Fruit fly (Drosophila melanogaster): ENCODE results near the gene kto.

The kto gene

dm6 chr3L:19805895-19806294 lies 30.5 kb upstream of the kto start, which contains the start of gene CG34116 (continued):
- no peak for TF ChIP-seq pan (optimal IDR thresholded peaks at IDR 0.05)
- TF ChIP-seq pan (GFP tag; optimal IDR thresholded peaks at IDR 0.05 in 1 of 2, IDR thresholded peaks at IDR 0.05 in 1 of 2), result no peak
- TF ChIP-seq NC2α (GFP tag; optimal IDR thresholded peaks at IDR 0.05), result no peak
- no peak for TF ChIP-seq eyg (GFP tag; optimal IDR thresholded peaks at IDR 0.05)
- TF ChIP-seq CG9437 (GFP tag; optimal IDR thresholded peaks at IDR 0.05), result no peak
- no peak for TF ChIP-seq CG10209 (GFP tag; optimal IDR thresholded peaks at IDR 0.05)
- TF ChIP-seq CoRest (tag; optimal IDR thresholded peaks at IDR 0.05), result no peak
- TF ChIP-seq lov (optimal IDR thresholded peaks at IDR 0.05), result no peak
- no peak for TF ChIP-seq lov (GFP tag; IDR thresholded peaks at IDR 0.05)
- TF ChIP-seq tx (GFP tag; optimal IDR thresholded peaks at IDR 0.05), result no peak
- TF ChIP-seq CG7357 (GFP tag; IDR thresholded peaks at IDR 0.05), result no peak
- TF ChIP-seq hbn (GFP tag; IDR thresholded peaks at IDR 0.05; ENCODE audit: partially characterized antibody), result peak; percentile 56
- TF ChIP-seq Dref (GFP tag; IDR thresholded peaks at IDR 0.05), result peak; percentile 76
- no peak for TF ChIP-seq CG10147 (GFP tag; optimal IDR thresholded peaks at IDR 0.05)
- no peak for TF ChIP-seq Six4 (GFP tag; optimal IDR thresholded peaks at IDR 0.05)
- TF ChIP-seq rib (GFP tag; IDR thresholded peaks at IDR 0.05), result no peak
- no peak for TF ChIP-seq Lim3 (GFP tag; IDR thresholded peaks at IDR 0.05)
- TF ChIP-seq CG2129 (GFP tag; IDR thresholded peaks at IDR 0.05; ENCODE audit: partially characterized antibody), result peak; percentile 36
- TF ChIP-seq CG15696 (tag; optimal IDR thresholded peaks at IDR 0.05), result no peak
- TF ChIP-seq E2f2 (GFP tag; IDR thresholded peaks at IDR 0.05), result peak; percentile 15; the same call in 1 of the 2 replicates
- no peak for TF ChIP-seq Atf-2 (GFP tag; optimal IDR thresholded peaks at IDR 0.05)
- no peak for TF ChIP-seq CG2199 (GFP tag; IDR thresholded peaks at IDR 0.05)
- TF ChIP-seq CG8290 (GFP tag; optimal IDR thresholded peaks at IDR 0.05), result no peak
- TF ChIP-seq CG8290 (tag; optimal IDR thresholded peaks at IDR 0.05), result no peak
- TF ChIP-seq CG18476 (GFP tag; optimal IDR thresholded peaks at IDR 0.05), result no peak
- TF ChIP-seq HmgD (GFP tag; optimal IDR thresholded peaks at IDR 0.05), result no peak
- no peak for TF ChIP-seq Sox102F (GFP tag; optimal IDR thresholded peaks at IDR 0.05)
- no peak for TF ChIP-seq CG13894 (tag; optimal IDR thresholded peaks at IDR 0.05)
- TF ChIP-seq Ptx1 (GFP tag; IDR thresholded peaks at IDR 0.05), result no peak
- TF ChIP-seq tup (GFP tag; optimal IDR thresholded peaks at IDR 0.05), result no peak
- TF ChIP-seq lola (GFP tag; optimal IDR thresholded peaks at IDR 0.05), result no peak
- TF ChIP-seq bigmax (GFP tag; optimal IDR thresholded peaks at IDR 0.05), result no peak
- no peak for TF ChIP-seq Adf1 (GFP tag; IDR thresholded peaks at IDR 0.05)
- TF ChIP-seq D19A (tag; optimal IDR thresholded peaks at IDR 0.05), result no peak
- no peak for TF ChIP-seq chn (GFP tag; optimal IDR thresholded peaks at IDR 0.05)
- no peak for TF ChIP-seq Sry-β (GFP tag; optimal IDR thresholded peaks at IDR 0.05)
- TF ChIP-seq NC2β (GFP tag; optimal IDR thresholded peaks at IDR 0.05), result no peak
- TF ChIP-seq CG7963 (GFP tag; IDR thresholded peaks at IDR 0.05; ENCODE audit: partially characterized antibody), result peak; percentile 38; the same call in 2 of the 3 replicates
- no peak for TF ChIP-seq sens-2 (GFP tag; IDR thresholded peaks at IDR 0.05)
- no peak for TF ChIP-seq CG32772 (GFP tag; IDR thresholded peaks at IDR 0.05)
- TF ChIP-seq Ssrp (tag; optimal IDR thresholded peaks at IDR 0.05), result no peak
- TF ChIP-seq CG13123 (GFP tag; optimal IDR thresholded peaks at IDR 0.05), result no peak
- TF ChIP-seq Ets65A (GFP tag), result peak; percentile 38
- TF ChIP-seq salm (tag; optimal IDR thresholded peaks at IDR 0.05), result no peak
- TF ChIP-seq seq (GFP tag; IDR thresholded peaks at IDR 0.05), result no peak
- TF ChIP-seq Hr3 (GFP tag; optimal IDR thresholded peaks at IDR 0.05), result no peak
- TF ChIP-seq CG3847 (GFP tag; IDR thresholded peaks at IDR 0.05), result no peak
- TF ChIP-seq gro (GFP tag; optimal IDR thresholded peaks at IDR 0.05), result no peak
- no peak for TF ChIP-seq CG4617 (GFP tag; optimal IDR thresholded peaks at IDR 0.05; ENCODE audit: borderline replicate concordance)
- no peak for TF ChIP-seq CG4707 (GFP tag; optimal IDR thresholded peaks at IDR 0.05)
- no peak for TF ChIP-seq CG3407 (GFP tag; optimal IDR thresholded peaks at IDR 0.05)
- no peak for TF ChIP-seq Tbp (GFP tag; optimal IDR thresholded peaks at IDR 0.05)
- no peak for TF ChIP-seq jumu (GFP tag; optimal IDR thresholded peaks at IDR 0.05)

Data from whole organism, embryonic.